Worm (Caenorhabditis elegans) whole organism, L3 larva: ENCODE measurements around the gene C54C6.11.

Experiments used
- nhr-23 ChIP-seq: fragments of 150-350 bp; optimal IDR thresholded peaks from 2 replicates; lab custom pipeline; 2014; ENCODE audit warnings: missing biosample characterization, missing genetic modification reagents, missing genetic modification characterization
- unc-62 ChIP-seq: fragments of 150-350 bp; sonication (generic microtip); optimal IDR thresholded peaks from 4 replicates; lab custom pipeline; 2014; ENCODE audit warnings: missing biosample characterization, missing genetic modification reagents, missing genetic modification characterization
- ztf-11 ChIP-seq: fragments of 150-350 bp; optimal IDR thresholded peaks from 2 replicates; lab custom pipeline; 2014; ENCODE audit warnings: missing biosample characterization, missing genetic modification characterization

- no peak for TF ChIP-seq unc-62
- no peak for TF ChIP-seq nhr-23 (tag; lab: Kevin White, UChicago)
- no peak for TF ChIP-seq ztf-11 (tag; lab: Kevin White, UChicago)
Observed at ce11 chrIII:3553349-3553748, 5.2 kb downstream of the C54C6.11 start, which contains the start of gene C54C6.4.
